Fruit fly (Drosophila melanogaster) S2 (cell line): ENCODE data around the gene CG10348.

Experiments
- CG8478 ChIP-seq: fragments of >200 bp; optimal IDR thresholded peaks from 2 replicates; lab custom pipeline; 2018
- CTCF ChIP-seq, 2 experiments: fragments of >200 bp; optimal IDR thresholded peaks; 2 replicates each; lab custom pipeline; 2018

CG10348 gene

DNA sequence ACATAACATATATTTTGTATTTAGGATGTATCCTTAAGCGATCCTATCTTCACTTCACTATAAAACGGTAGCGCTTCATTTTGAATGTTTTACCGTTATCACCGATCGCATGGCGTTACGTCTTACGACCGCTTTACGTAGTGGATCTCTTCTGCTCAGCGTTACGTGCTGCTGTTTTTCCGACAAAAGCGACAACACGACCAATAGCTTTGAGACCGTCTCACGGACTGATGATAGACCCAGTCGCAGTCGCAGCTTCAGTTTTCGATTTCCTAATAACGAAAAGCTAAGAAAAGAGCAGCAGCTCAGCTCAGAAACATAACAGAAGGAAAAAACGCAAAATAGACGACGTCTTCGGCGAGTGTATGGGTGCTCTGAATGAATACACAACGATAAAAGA is at the start of gene CG10348:
TSS of gene CG10348 (minus strand) at position 234 of the 400 bp plus-strand sequence.
- TF ChIP-seq CTCF (optimal IDR thresholded peaks at IDR 0.05; lab: Kevin White, UChicago) (no peak), CG8478 (lab: Kevin White, UChicago) (no peak)

DNA sequence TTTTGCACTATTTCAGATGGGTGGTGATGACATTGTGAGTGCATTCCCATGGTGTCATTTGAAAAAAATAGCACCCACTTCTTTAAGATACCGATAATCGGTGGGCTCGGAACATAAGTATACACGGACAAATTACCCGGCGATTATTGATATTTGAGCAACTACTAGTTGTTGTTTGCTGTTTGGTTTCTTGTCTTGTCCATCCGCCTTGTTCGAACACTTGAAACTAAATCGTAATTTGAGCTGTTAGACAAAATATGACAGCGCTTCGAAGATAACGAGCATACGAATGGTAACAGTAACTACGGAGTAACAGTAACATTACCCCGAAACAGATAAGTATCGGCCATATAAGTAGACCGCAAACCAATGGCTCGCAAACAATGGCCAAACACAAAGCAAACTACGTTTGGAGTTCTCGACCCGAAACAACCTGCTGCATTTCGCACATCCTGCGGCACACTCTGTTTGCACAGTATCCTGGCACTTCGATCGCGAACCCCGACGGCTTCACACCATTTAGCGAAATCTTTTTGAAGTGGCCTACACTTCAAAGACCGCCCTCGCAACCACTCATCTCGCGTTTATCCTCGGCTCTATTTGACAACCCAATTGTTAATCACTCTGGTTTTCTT is 48.7 kb upstream of the CG10348 start:
- TF ChIP-seq CTCF (optimal IDR thresholded peaks at IDR 0.05; lab: Kevin White, UChicago) (no peak), CG8478 (lab: Kevin White, UChicago) (no peak)

DNA sequence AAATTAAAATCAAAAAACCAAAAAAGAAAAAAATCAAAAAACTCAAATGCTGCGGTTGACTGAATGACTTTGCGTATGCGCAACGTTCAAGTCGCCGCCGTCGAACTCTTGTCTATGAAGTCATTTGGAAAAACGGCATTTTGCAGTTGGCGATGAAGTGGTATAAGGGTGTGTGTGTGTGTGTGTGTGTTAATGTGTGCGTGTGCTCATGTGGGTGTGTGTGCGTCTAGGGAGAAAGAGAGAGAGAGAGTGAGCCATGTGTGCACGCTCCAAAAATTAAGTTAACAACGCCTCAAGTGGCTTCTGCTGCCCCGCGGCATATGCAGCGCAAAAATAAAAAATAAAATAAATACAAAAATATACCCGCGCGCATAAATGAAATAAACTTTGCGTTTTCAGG is 45.1 kb upstream of the CG10348 start:
- TF ChIP-seq CG8478 (lab: Kevin White, UChicago): no peak
- TF ChIP-seq CTCF (optimal IDR thresholded peaks at IDR 0.05; lab: Kevin White, UChicago): no peak

DNA sequence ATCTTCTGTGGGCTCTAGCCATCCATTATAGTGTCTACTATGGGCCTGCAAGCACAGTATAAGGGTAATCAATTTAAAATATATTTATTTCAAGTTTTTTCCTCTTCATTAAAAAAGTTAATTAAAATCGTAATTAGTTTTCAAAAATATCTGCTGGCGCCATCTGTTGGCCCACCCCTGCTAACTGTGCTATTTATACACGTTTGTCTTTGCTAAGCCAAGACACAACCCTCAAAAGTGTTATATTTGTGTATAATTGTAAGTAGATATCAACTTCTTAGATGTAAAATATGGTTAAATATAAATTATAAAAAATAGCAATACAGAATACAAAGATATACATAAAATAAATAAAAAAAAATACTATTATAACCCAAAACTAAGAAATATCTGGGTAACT is 44.2 kb upstream of the CG10348 start:
- TF ChIP-seq CTCF (optimal IDR thresholded peaks at IDR 0.05; lab: Kevin White, UChicago) (peak; percentile 65 to 91), CG8478 (lab: Kevin White, UChicago) (no peak)

DNA sequence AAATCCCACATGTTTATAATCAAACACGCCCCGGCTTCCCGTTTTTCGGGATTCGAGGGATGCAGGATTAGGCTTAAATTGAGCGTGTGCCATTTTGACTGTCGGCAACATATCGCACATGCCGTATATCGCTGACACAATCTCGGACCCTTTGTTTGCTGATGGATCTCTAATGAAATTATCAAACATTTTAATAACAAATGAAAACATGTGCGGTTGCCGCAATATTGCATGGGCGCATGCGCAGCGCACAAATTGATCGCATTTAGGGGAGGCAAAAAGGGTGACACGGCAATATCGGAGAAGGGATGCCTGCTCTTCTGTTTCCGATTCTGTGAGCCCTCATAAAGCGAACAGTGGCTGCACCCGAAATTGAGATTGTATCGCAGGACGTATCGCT is 43.0 kb upstream of the CG10348 start:
- TF ChIP-seq CTCF (optimal IDR thresholded peaks at IDR 0.05; lab: Kevin White, UChicago) (no peak), CG8478 (lab: Kevin White, UChicago) (no peak)

DNA sequence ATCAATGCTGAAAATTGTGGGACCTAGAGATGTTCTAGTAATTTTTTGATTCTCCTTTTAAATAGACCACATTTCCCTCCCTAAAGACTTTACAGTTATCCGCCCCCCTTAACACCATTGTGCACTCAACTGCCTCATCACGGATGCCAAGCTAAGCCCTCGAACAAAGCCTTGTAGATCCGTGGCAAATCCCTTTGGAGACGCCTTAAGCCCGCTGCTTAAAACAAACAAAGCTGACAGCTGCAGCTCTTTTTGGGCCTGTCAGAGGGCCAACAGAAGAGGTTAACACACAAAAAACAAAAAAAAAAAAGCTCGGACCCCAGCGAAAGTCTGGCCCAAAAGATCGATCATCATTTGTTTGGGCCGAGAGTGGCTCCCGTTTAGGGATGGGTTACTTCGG is 35.5 kb upstream of the CG10348 start:
- TF ChIP-seq CG8478 (lab: Kevin White, UChicago): no peak
- no peak for TF ChIP-seq CTCF (optimal IDR thresholded peaks at IDR 0.05; lab: Kevin White, UChicago)

DNA sequence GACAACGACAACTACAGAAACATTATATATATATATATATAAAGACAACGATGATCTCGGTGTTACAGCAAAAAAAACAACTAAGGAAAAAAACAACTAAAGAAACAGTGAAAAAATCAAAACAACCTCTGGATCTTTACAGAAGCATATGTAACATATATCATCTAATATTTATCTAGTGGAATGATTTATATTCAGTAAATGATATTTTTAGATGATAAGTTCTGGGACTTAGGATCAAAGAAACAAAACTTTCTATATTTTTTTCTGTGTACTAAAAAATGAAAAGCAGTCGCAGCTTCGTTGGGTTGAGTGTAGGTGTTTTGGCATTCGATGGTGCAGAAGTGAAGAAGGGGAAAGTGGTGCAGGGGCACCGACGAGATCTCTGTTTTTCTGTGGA is 34.8 kb upstream of the CG10348 start:
- TF ChIP-seq CG8478 (lab: Kevin White, UChicago): no peak
- no peak for TF ChIP-seq CTCF (optimal IDR thresholded peaks at IDR 0.05; lab: Kevin White, UChicago)

DNA sequence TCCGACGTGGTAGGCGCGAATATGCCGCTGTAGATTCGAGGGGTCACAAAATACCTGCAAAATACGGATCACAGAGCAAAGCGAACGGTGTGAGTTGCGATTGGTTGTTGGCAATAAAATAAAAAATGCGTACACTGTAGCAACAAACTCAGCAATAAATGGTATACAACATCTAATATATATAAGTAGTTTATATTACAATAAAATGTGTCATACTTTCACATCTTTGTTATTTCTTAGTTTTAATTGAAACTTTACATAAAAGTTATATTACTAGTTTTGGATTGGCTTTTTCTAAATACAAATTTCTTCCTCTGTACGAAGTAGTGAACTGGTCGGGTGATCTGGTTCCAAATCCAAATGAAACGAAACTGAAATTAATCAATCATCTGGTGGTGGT is 33.4 kb upstream of the CG10348 start:
- no peak for TF ChIP-seq CTCF (optimal IDR thresholded peaks at IDR 0.05; lab: Kevin White, UChicago)
- TF ChIP-seq CG8478 (lab: Kevin White, UChicago): no peak

DNA sequence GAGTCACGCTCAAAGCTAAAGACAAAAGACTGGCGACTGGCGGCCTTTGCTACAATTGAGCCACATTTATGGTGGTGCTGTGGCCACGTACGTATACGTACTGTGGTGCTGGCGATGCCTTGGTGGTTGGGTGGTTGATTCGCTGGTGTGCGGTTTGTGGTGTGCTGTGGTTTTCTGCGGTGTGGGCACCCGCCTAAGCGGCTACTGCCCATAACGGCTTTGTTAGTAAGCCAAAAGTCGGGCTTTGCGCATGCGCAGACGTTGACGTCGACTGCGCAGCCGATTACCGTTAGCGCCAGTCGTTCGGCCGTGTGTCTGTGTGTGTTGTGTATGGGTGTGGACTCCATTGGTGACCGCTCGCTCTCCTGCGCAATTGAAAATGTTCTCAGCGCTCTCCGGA is 20.9 kb upstream of the CG10348 start:
- TF ChIP-seq CTCF (optimal IDR thresholded peaks at IDR 0.05; lab: Kevin White, UChicago) (no peak), CG8478 (lab: Kevin White, UChicago) (no peak)

DNA sequence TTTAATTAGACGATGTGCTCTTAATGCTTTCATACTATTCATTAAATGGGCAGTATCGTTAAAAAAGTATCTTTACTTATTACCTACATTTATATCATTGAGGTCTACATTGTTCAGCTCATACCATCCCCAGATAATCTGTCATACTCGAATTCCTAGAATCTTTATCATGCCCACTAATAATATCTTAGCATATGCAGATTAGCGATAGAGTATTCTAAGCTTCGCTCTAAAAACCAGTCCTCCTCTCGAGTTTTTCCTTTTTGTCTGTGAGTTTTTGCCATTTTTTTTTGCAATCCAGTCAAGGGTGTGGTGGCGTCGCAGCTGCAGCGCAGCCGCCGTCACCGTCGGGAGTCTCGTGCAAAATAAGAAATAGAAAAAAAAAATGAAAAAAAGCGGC is 20.5 kb upstream of the CG10348 start:
- TF ChIP-seq CG8478 (lab: Kevin White, UChicago) (no peak), CTCF (optimal IDR thresholded peaks at IDR 0.05; lab: Kevin White, UChicago) (no peak)

DNA sequence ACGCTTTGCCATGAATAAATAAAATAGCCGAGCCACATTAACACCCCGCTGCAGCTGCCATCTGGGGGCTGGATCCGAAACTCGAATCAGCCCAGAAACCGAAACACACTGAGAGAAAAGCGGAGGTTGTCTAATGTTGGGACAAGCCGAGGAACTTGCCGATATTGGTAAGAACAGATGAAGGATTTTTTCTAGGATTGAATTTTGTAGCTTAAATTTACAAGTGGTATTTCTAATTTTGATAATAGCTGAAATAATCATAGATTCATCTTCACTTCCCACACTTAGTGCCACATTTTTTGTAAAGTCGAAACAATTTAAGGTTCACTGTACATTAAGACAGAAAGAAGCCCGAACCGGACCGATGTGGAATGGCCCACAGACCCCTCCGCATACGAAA is 19.7 kb upstream of the CG10348 start:
- TF ChIP-seq CG8478 (lab: Kevin White, UChicago) (no peak), CTCF (optimal IDR thresholded peaks at IDR 0.05; lab: Kevin White, UChicago) (no peak)

DNA sequence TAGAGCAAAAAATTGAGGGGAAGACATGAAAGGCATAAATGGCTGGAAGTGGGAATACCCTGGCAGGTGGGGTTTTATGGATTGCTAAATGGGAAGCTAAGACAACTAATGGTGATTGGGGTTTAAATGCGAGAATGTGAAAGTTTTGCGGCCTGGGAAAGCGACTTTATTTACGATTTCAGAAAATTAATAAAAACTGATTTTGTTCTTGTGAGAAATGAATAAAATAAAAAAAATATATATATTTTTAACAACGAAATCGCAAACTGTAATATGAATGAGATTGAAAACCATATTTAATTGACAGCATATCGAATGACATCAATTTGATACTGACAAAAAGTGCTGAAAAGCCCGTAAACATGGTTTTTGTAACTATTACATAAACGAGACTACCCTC is 19.0 kb upstream of the CG10348 start:
- TF ChIP-seq CTCF (optimal IDR thresholded peaks at IDR 0.05; lab: Kevin White, UChicago) (no peak), CG8478 (lab: Kevin White, UChicago) (no peak)

DNA sequence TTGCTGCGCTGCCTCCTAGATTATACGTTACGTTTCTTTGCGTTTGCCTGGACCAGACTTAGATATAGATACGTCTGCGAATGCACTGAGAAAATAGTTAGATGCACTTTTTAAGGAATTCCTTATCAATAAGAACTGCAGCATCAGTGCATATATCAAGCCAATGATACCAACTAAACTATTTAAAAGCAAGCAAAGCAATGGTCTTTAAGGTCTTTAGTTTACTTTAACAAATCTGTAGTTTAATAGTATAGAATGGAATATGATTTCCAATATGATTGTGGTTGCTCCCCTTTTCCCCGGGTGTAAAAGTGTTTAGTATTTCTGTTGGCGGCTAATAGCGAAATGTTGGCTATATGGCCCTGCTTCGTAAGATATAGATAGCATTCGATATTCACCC is 14.4 kb upstream of the CG10348 start:
- TF ChIP-seq CG8478 (lab: Kevin White, UChicago): no peak
- TF ChIP-seq CTCF (optimal IDR thresholded peaks at IDR 0.05; lab: Kevin White, UChicago): no peak

DNA sequence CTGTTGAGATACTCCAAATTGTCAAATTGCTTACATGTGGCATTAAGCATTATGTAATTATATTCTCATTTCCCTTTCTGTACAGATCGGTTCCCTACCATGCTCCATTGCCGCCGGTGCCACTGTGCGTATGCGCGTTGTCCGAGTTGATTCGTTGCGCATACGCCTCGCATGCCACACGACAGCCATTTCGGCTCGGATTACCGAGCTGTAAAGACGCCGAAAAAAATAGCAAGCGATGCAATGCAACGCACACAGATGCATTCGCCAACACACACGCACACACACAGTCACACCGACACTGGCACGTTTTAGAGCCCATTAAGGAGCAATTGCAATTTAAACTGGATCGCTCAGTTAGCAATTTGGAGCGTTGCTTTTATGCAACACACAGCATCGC is 13.1 kb upstream of the CG10348 start:
- TF ChIP-seq CTCF (optimal IDR thresholded peaks at IDR 0.05; lab: Kevin White, UChicago) (no peak), CG8478 (lab: Kevin White, UChicago) (no peak)

DNA sequence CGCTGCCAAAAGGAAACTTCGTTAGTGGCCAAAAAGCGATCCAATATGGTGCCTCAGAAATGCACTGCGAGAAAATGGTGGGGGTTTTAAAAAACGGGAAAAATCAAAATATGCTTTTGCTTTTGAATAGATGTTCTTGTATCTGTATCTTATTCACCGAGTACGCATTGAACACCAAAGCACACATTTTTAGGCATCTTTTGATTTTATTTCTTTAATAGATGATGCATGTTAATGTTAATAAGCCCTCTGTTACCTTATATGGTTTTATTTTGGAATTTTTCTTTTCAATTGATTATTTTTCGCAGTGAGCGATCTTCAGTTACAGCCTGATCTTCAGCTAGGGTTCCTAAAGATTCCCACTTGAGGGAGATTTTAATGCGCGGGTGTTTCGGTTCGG is 11.6 kb upstream of the CG10348 start:
- no peak for TF ChIP-seq CTCF (optimal IDR thresholded peaks at IDR 0.05; lab: Kevin White, UChicago)
- no peak for TF ChIP-seq CG8478 (lab: Kevin White, UChicago)

DNA sequence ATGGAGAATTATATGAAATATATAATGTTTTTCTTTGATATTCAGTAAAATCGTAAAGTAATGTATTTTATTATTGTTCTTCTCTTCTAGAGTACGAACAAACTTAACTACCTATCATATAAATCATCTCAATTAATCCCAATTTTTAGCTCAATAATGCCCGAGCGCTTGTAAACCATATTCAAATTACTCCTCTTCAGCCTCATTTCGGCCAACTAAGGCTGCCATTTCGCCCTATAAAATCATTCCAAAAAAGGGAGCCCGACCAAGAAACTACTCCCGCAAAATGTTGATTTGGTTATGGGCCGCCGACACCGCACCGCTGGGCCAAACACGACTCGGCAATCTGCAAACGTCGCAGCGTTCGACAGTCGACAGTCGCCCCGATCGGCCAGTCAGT is 10.4 kb upstream of the CG10348 start:
- TF ChIP-seq CG8478 (lab: Kevin White, UChicago): no peak
- no peak for TF ChIP-seq CTCF (optimal IDR thresholded peaks at IDR 0.05; lab: Kevin White, UChicago)
